Worm (Caenorhabditis elegans) whole organism, L3 larva: ENCODE data around the gene nrde-2.

Source experiments
- R02D3.7 ChIP-seq: fragments of 150-350 bp; optimal IDR thresholded peaks from 2 replicates; lab custom pipeline; 2014; ENCODE audit warnings: missing biosample characterization, missing genetic modification characterization
- ZK546.5 ChIP-seq: sonication (generic microtip); optimal IDR thresholded peaks from 2 replicates; lab custom pipeline; 2017; ENCODE audit warnings: missing biosample characterization, missing genetic modification characterization
- aly-2 ChIP-seq: fragments of 150-350 bp; optimal IDR thresholded peaks from 2 replicates; lab custom pipeline; 2014; ENCODE audit warnings: missing biosample characterization, missing genetic modification characterization
- ama-1 ChIP-seq: fragments of 150-350 bp; optimal IDR thresholded peaks from 2 replicates; lab custom pipeline; 2018
- egl-27 ChIP-seq: sonication (generic microtip); optimal IDR thresholded peaks from 4 replicates; lab custom pipeline; 2017; ENCODE audit warnings: missing biosample characterization, missing genetic modification reagents, missing genetic modification characterization
- egl-5 ChIP-seq: fragments of 150-350 bp; optimal IDR thresholded peaks from 2 replicates; lab custom pipeline; 2017; ENCODE audit warnings: missing biosample characterization, missing genetic modification reagents, missing genetic modification characterization, inconsistent platforms
- elt-2 ChIP-seq: sonication (generic microtip); optimal IDR thresholded peaks from 2 replicates; lab custom pipeline; 2016; ENCODE audit warnings: missing genetic modification reagents, mild to moderate bottlenecking, missing genetic modification characterization, missing compliant biosample characterization
- elt-3 ChIP-seq, 3 experiments: fragments of 150-350 bp in 1 of 3; sonication (generic microtip) in 2 of 3; optimal IDR thresholded peaks; 2 replicates in 2 of 3; 4 replicates in 1 of 3; lab custom pipeline; 2014 to 2017; ENCODE audit warnings: missing biosample characterization in 3 of 3, missing genetic modification characterization in 3 of 3
- eor-1 ChIP-seq, 2 experiments: fragments of 150-350 bp; optimal IDR thresholded peaks; 2 replicates each; lab custom pipeline; 2014 to 2018; ENCODE audit warnings: missing biosample characterization in 2 of 2, missing genetic modification characterization in 2 of 2
- fkh-10 ChIP-seq: sonication (generic microtip); optimal IDR thresholded peaks from 2 replicates; lab custom pipeline; 2017; ENCODE audit warnings: missing biosample characterization, missing genetic modification reagents, missing genetic modification characterization
- fkh-2 ChIP-seq: fragments of 150-350 bp; optimal IDR thresholded peaks from 2 replicates; lab custom pipeline; 2014; ENCODE audit warnings: missing biosample characterization, missing genetic modification reagents, missing genetic modification characterization
- fos-1 ChIP-seq: fragments of 150-350 bp; optimal IDR thresholded peaks from 2 replicates; lab custom pipeline; 2014; ENCODE audit warnings: missing biosample characterization, missing genetic modification characterization
- hmg-11 ChIP-seq: sonication (generic microtip); optimal IDR thresholded peaks from 2 replicates; lab custom pipeline; 2016; ENCODE audit warnings: missing genetic modification characterization, missing compliant biosample characterization
- lin-15B ChIP-seq: fragments of 150-350 bp; optimal IDR thresholded peaks from 2 replicates; lab custom pipeline; 2014; ENCODE audit warnings: missing biosample characterization, missing genetic modification characterization
- lin-39 ChIP-seq: fragments of 150-350 bp; optimal IDR thresholded peaks from 2 replicates; lab custom pipeline; 2018; ENCODE audit warnings: missing biosample characterization, missing genetic modification reagents, missing genetic modification characterization
- lsy-12 ChIP-seq: sonication (generic microtip); optimal IDR thresholded peaks from 2 replicates; lab custom pipeline; 2016; ENCODE audit warnings: mild to moderate bottlenecking, missing genetic modification characterization, missing compliant biosample characterization
- nfya-1 ChIP-seq: sonication (generic microtip); optimal IDR thresholded peaks from 2 replicates; lab custom pipeline; 2017; ENCODE audit warnings: missing genetic modification characterization, mild to moderate bottlenecking, missing compliant biosample characterization, antibody characterized with exemption, moderate library complexity; ENCODE audit not compliant: insufficient read depth
- nhr-11 ChIP-seq: fragments of 150-350 bp; optimal IDR thresholded peaks from 2 replicates; lab custom pipeline; 2014; ENCODE audit warnings: missing biosample characterization, missing genetic modification characterization
- nhr-12 ChIP-seq: fragments of 150-350 bp; optimal IDR thresholded peaks from 2 replicates; lab custom pipeline; 2014; ENCODE audit warnings: missing biosample characterization, missing genetic modification characterization
- nhr-23 ChIP-seq: fragments of 150-350 bp; optimal IDR thresholded peaks from 2 replicates; lab custom pipeline; 2014; ENCODE audit warnings: missing biosample characterization, missing genetic modification reagents, missing genetic modification characterization
- nhr-237 ChIP-seq: fragments of 150-350 bp; optimal IDR thresholded peaks from 2 replicates; lab custom pipeline; 2014; ENCODE audit warnings: missing biosample characterization, missing genetic modification characterization
- nhr-25 ChIP-seq: sonication (generic microtip); optimal IDR thresholded peaks from 2 replicates; lab custom pipeline; 2017; ENCODE audit warnings: missing biosample characterization, missing genetic modification characterization
- nhr-28 ChIP-seq: fragments of 150-350 bp; optimal IDR thresholded peaks from 2 replicates; lab custom pipeline; 2014; ENCODE audit warnings: missing biosample characterization, missing genetic modification characterization
- nhr-43 ChIP-seq: sonication (generic microtip); optimal IDR thresholded peaks from 2 replicates; lab custom pipeline; 2016; ENCODE audit warnings: mild to moderate bottlenecking, missing genetic modification characterization, missing compliant biosample characterization; ENCODE audit not compliant: poor library complexity, severe bottlenecking
- nhr-67 ChIP-seq: fragments of 150-350 bp; optimal IDR thresholded peaks from 2 replicates; lab custom pipeline; 2014; ENCODE audit warnings: missing biosample characterization, missing genetic modification characterization
- nhr-77 ChIP-seq: fragments of 150-350 bp; optimal IDR thresholded peaks from 2 replicates; lab custom pipeline; 2014; ENCODE audit warnings: missing biosample characterization, missing genetic modification characterization
- pha-4 ChIP-seq: fragments of 150-350 bp; optimal IDR thresholded peaks from 2 replicates; lab custom pipeline; 2014; ENCODE audit warnings: missing biosample characterization, missing genetic modification reagents, missing genetic modification characterization
- pqm-1 ChIP-seq: fragments of 150-350 bp; optimal IDR thresholded peaks from 2 replicates; lab custom pipeline; 2017; ENCODE audit warnings: missing biosample characterization, missing genetic modification characterization, inconsistent platforms
- sea-2 ChIP-seq: fragments of 150-350 bp; sonication (generic microtip); optimal IDR thresholded peaks from 4 replicates; lab custom pipeline; 2014; ENCODE audit warnings: missing biosample characterization, missing genetic modification reagents, missing genetic modification characterization
- skn-1 ChIP-seq: fragments of 150-350 bp; optimal IDR thresholded peaks from 2 replicates; lab custom pipeline; 2014; ENCODE audit warnings: missing biosample characterization, missing genetic modification characterization
- snpc-4 ChIP-seq: fragments of 150-350 bp; optimal IDR thresholded peaks from 2 replicates; lab custom pipeline; 2014; ENCODE audit warnings: missing biosample characterization, missing genetic modification characterization
- unc-39 ChIP-seq: sonication (generic microtip); optimal IDR thresholded peaks from 4 replicates; lab custom pipeline; 2017; ENCODE audit warnings: missing biosample characterization, missing genetic modification characterization
- unc-62 ChIP-seq: fragments of 150-350 bp; sonication (generic microtip); optimal IDR thresholded peaks from 4 replicates; lab custom pipeline; 2014; ENCODE audit warnings: missing biosample characterization, missing genetic modification reagents, missing genetic modification characterization
- zag-1 ChIP-seq: fragments of 150-350 bp; optimal IDR thresholded peaks from 2 replicates; lab custom pipeline; 2014; ENCODE audit warnings: missing biosample characterization, missing genetic modification characterization
- ztf-4 ChIP-seq: fragments of 150-350 bp; optimal IDR thresholded peaks from 2 replicates; lab custom pipeline; 2014; ENCODE audit warnings: missing biosample characterization, missing genetic modification characterization

Gene nrde-2

ce11 chrII:10200759-10201158, 46.7 kb downstream of the nrde-2 start, which contains the start of gene arv-1:
Gene arv-1 (minus strand): TSS chrII:10200823.
- TF ChIP-seq nhr-23 (peak; percentile 83), lin-15B (peak; percentile 67), eor-1 (tag; optimal IDR thresholded peaks at IDR 0.05; lab: Kevin White, UChicago) (no peak), elt-3 (tag; optimal IDR thresholded peaks at IDR 0.05; lab: Kevin White, UChicago) (no peak), pqm-1 (tag; lab: Kevin White, UChicago) (peak; percentile 55), sea-2 (GFP tag; lab: Kevin White, UChicago) (no peak), pha-4 (tag; lab: Kevin White, UChicago) (peak; percentile 65), aly-2 (tag; lab: Kevin White, UChicago) (no peak), lin-39 (tag; lab: Kevin White, UChicago) (no peak), nfya-1 (tag; lab: Kevin White, UChicago) (peak; percentile 56), elt-2 (tag; lab: Kevin White, UChicago) (peak; percentile 15), nhr-11 (no peak), nhr-237 (tag; lab: Kevin White, UChicago) (no peak), ama-1 (lab: Kevin White, UChicago) (peak; percentile 32), ZK546.5 (no peak), snpc-4 (tag; lab: Kevin White, UChicago) (peak; percentile 62), R02D3.7 (peak; percentile 91), nhr-43 (peak; percentile 69), nhr-25 (tag; lab: Kevin White, UChicago) (peak; percentile 6)
- TF ChIP-seq, all 47 proteins: peak for 11

- TF ChIP-seq zag-1: no peak
- no peak for TF ChIP-seq nhr-23
- no peak for TF ChIP-seq lin-15B
- no peak for TF ChIP-seq hmg-11 (tag; lab: Kevin White, UChicago)
- no peak for TF ChIP-seq egl-27 (tag; lab: Kevin White, UChicago)
- TF ChIP-seq fkh-10: no peak
- TF ChIP-seq nhr-237 (tag; lab: Kevin White, UChicago): no peak
- no peak for TF ChIP-seq fkh-2 (tag; lab: Kevin White, UChicago)
- no peak for TF ChIP-seq lsy-12 (tag; lab: Kevin White, UChicago)
- no peak for TF ChIP-seq sea-2 (GFP tag; lab: Kevin White, UChicago)
Observed at ce11 chrII:10199906-10200305, 47.5 kb downstream of the nrde-2 start, which contains the start of gene R05H5.4. Gene R05H5.4 (minus strand): TSS chrII:10200006.

ce11 chrII:10198486-10198885, 49.0 kb downstream of the nrde-2 start:
- no peak for TF ChIP-seq nhr-77
- no peak for TF ChIP-seq hmg-11 (tag; lab: Kevin White, UChicago)
- TF ChIP-seq nhr-12 (tag; lab: Kevin White, UChicago): no peak
- no peak for TF ChIP-seq elt-3 (tag; optimal IDR thresholded peaks at IDR 0.05; lab: Kevin White, UChicago)
- TF ChIP-seq ztf-4 (tag; lab: Kevin White, UChicago): no peak
- TF ChIP-seq unc-62 (GFP tag; lab: Kevin White, UChicago): no peak
- TF ChIP-seq nfya-1 (tag; lab: Kevin White, UChicago): no peak
- no peak for TF ChIP-seq lin-15B
- TF ChIP-seq pha-4 (tag; lab: Kevin White, UChicago): no peak
- TF ChIP-seq skn-1 (tag; lab: Kevin White, UChicago): no peak
- TF ChIP-seq fos-1 (tag; lab: Kevin White, UChicago): no peak
- TF ChIP-seq nhr-25 (tag; lab: Kevin White, UChicago): no peak
- TF ChIP-seq ZK546.5: no peak
- no peak for TF ChIP-seq nhr-67
- TF ChIP-seq nhr-28 (tag; lab: Kevin White, UChicago): no peak
- no peak for TF ChIP-seq eor-1 (tag; optimal IDR thresholded peaks at IDR 0.05; lab: Kevin White, UChicago)
- no peak for TF ChIP-seq nhr-43
- no peak for TF ChIP-seq sea-2 (GFP tag; lab: Kevin White, UChicago)
- TF ChIP-seq, all 47 proteins: peak for 0

- TF ChIP-seq R02D3.7 (peak; percentile 73), fos-1 (tag; lab: Kevin White, UChicago) (no peak), elt-2 (tag; lab: Kevin White, UChicago) (no peak), fkh-10 (peak; percentile 70), aly-2 (tag; lab: Kevin White, UChicago) (no peak), nfya-1 (tag; lab: Kevin White, UChicago) (peak; percentile 72), egl-5 (no peak), lin-39 (tag; lab: Kevin White, UChicago) (peak; percentile 54), pqm-1 (tag; lab: Kevin White, UChicago) (peak; percentile 19), lin-15B (peak; percentile 84), nhr-25 (tag; lab: Kevin White, UChicago) (peak; percentile 24), nhr-28 (tag; lab: Kevin White, UChicago) (no peak), unc-39 (no peak), nhr-11 (peak; percentile 60), pha-4 (tag; lab: Kevin White, UChicago) (peak; percentile 78), snpc-4 (tag; lab: Kevin White, UChicago) (peak; percentile 45), nhr-237 (tag; lab: Kevin White, UChicago) (no peak)
Observed at ce11 chrII:10197091-10197675, 50.3 kb downstream of the nrde-2 start, which contains the start of gene R05H5.3. Gene R05H5.3 (plus strand): TSS chrII:10197625.
